Fruit fly (Drosophila melanogaster) whole organism, pupa: ENCODE data around the gene CG4546.

Experiments used
- CG34367 ChIP-seq: fragments of 200-800 bp; sonication (Bioruptor generic); optimal IDR thresholded peaks from 2 replicates; lab custom pipeline; 2018; ENCODE audit warnings: missing biosample characterization, mild to moderate bottlenecking, missing genetic modification characterization
- Ets98B ChIP-seq: fragments of 200-800 bp; sonication (Bioruptor generic); IDR thresholded peaks from 2 replicates; pipeline ENCODE4 v1.3.6; 2022; ENCODE audit warnings: missing biosample characterization, missing genetic modification characterization

dm6 chr3R:15802006-15802405 lies 44.3 kb upstream of the CG4546 start, which contains the start of gene CG9593:
- TF ChIP-seq CG34367 (tag; lab: Kevin White, UChicago): no peak
- no peak for TF ChIP-seq Ets98B (GFP tag; lab: Robert Waterston, UW)
